Worm (Caenorhabditis elegans) whole organism, L4 larva: ENCODE data around the gene T04C12.7.

Experiments
- F10B5.3 ChIP-seq: sonication (generic microtip); optimal IDR thresholded peaks from 2 replicates; lab custom pipeline; 2016; ENCODE audit warnings: mild to moderate bottlenecking, missing genetic modification characterization, missing compliant biosample characterization
- F37D6.2 ChIP-seq: sonication (generic microtip); optimal IDR thresholded peaks from 2 replicates; lab custom pipeline; 2016; ENCODE audit warnings: mild to moderate bottlenecking, missing genetic modification characterization, missing compliant biosample characterization
- F49E8.2 ChIP-seq: sonication (generic microtip); optimal IDR thresholded peaks from 2 replicates; lab custom pipeline; 2016; ENCODE audit warnings: missing compliant biosample characterization, mild to moderate bottlenecking, missing genetic modification characterization, borderline replicate concordance
- R02D3.7 ChIP-seq: fragments of 150-350 bp; sonication (generic microtip); optimal IDR thresholded peaks from 3 replicates; lab custom pipeline; 2014; ENCODE audit warnings: missing biosample characterization, missing genetic modification characterization
- T20F7.1 ChIP-seq: fragments of 200-800 bp; sonication (Bioruptor generic); optimal IDR thresholded peaks from 2 replicates; lab custom pipeline; 2018; ENCODE audit warnings: mild to moderate bottlenecking, missing genetic modification characterization, missing compliant biosample characterization
- Y48G9A.11 ChIP-seq: fragments of 200-800 bp; sonication (Bioruptor generic); IDR thresholded peaks from 2 replicates; pipeline ENCODE4 v1.3.6; 2022; ENCODE audit warnings: missing genetic modification reagents, missing genetic modification characterization, missing compliant biosample characterization
- Y5F2A.4 ChIP-seq: fragments of 200-800 bp; sonication (Bioruptor generic); optimal IDR thresholded peaks from 2 replicates; lab custom pipeline; 2018; ENCODE audit warnings: mild to moderate bottlenecking, missing genetic modification characterization, missing compliant biosample characterization
- ceh-20 ChIP-seq: fragments of 200-800 bp; sonication (Bioruptor generic); IDR thresholded peaks from 2 replicates; pipeline ENCODE4 v1.3.6; 2022; ENCODE audit warnings: missing genetic modification reagents, missing genetic modification characterization, missing compliant biosample characterization
- ceh-28 ChIP-seq: fragments of 150-350 bp; optimal IDR thresholded peaks from 2 replicates; lab custom pipeline; 2014; ENCODE audit warnings: missing biosample characterization, missing genetic modification reagents, missing genetic modification characterization
- ceh-44 ChIP-seq: fragments of 200-800 bp; sonication (Bioruptor generic); IDR thresholded peaks from 2 replicates; pipeline ENCODE4 v1.3.6; 2022; ENCODE audit warnings: missing genetic modification reagents, missing genetic modification characterization, missing compliant biosample characterization
- ces-1 ChIP-seq: fragments of 150-350 bp; sonication (generic microtip); optimal IDR thresholded peaks from 4 replicates; lab custom pipeline; 2014; ENCODE audit warnings: missing biosample characterization, missing genetic modification reagents, missing genetic modification characterization
- daf-16 ChIP-seq, 3 experiments: sonication (generic microtip); optimal IDR thresholded peaks; 2 replicates each; lab custom pipeline; 2016 to 2017; ENCODE audit warnings: missing genetic modification characterization in 3 of 3, missing genetic modification reagents in 3 of 3, mild to moderate bottlenecking in 2 of 3, missing compliant biosample characterization in 2 of 3, missing biosample characterization in 1 of 3, moderate library complexity in 1 of 3
- dmd-6 ChIP-seq: fragments of 200-800 bp; sonication (Bioruptor generic); IDR thresholded peaks from 2 replicates; pipeline ENCODE4 v1.3.6; 2022; ENCODE audit warnings: missing genetic modification reagents, missing genetic modification characterization, missing compliant biosample characterization
- dmd-8 ChIP-seq: fragments of 200-800 bp; sonication (Bioruptor generic); IDR thresholded peaks from 2 replicates; pipeline ENCODE4 v1.3.6; 2022; ENCODE audit warnings: missing genetic modification characterization, missing compliant biosample characterization
- dmd-9 ChIP-seq: fragments of 200-800 bp; sonication (Bioruptor generic); IDR thresholded peaks from 2 replicates; pipeline ENCODE4 v1.3.6; 2022; ENCODE audit warnings: missing genetic modification reagents, missing genetic modification characterization, missing compliant biosample characterization
- dve-1 ChIP-seq: sonication (generic microtip); optimal IDR thresholded peaks from 2 replicates; lab custom pipeline; 2017; ENCODE audit warnings: antibody characterized with exemption, mild to moderate bottlenecking, missing genetic modification characterization, missing compliant biosample characterization; ENCODE audit not compliant: insufficient read depth
- egl-27 ChIP-seq: sonication (generic microtip); optimal IDR thresholded peaks from 3 replicates; lab custom pipeline; 2017; ENCODE audit warnings: missing biosample characterization, missing genetic modification reagents, missing genetic modification characterization
- fos-1 ChIP-seq: fragments of 150-350 bp; optimal IDR thresholded peaks from 2 replicates; lab custom pipeline; 2014; ENCODE audit warnings: missing biosample characterization, missing genetic modification characterization
- hif-1 ChIP-seq, 2 experiments: sonication (generic microtip); optimal IDR thresholded peaks; 2 replicates each; lab custom pipeline; 2016 to 2017; ENCODE audit warnings: missing compliant biosample characterization in 2 of 2, missing genetic modification characterization in 2 of 2, missing genetic modification reagents in 2 of 2, missing genotype in 2 of 2, mild to moderate bottlenecking in 1 of 2
- hlh-11 ChIP-seq: fragments of 200-800 bp; sonication (Bioruptor generic); optimal IDR thresholded peaks from 2 replicates; lab custom pipeline; 2018; ENCODE audit warnings: mild to moderate bottlenecking, missing genetic modification characterization, missing compliant biosample characterization
- hlh-30 ChIP-seq: sonication (generic microtip); optimal IDR thresholded peaks from 2 replicates; lab custom pipeline; 2017; ENCODE audit warnings: antibody characterized with exemption, mild to moderate bottlenecking, missing genetic modification characterization, missing compliant biosample characterization; ENCODE audit not compliant: insufficient read depth
- hmg-1.1 ChIP-seq: fragments of 200-800 bp; sonication (Bioruptor generic); IDR thresholded peaks from 2 replicates; pipeline ENCODE4 v1.3.6; 2022; ENCODE audit warnings: missing genetic modification reagents, missing genetic modification characterization, missing compliant biosample characterization
- lin-1 ChIP-seq: fragments of 200-800 bp; sonication (Bioruptor generic); IDR thresholded peaks from 2 replicates; pipeline ENCODE4 v1.3.6; 2022; ENCODE audit warnings: missing genetic modification reagents, missing genetic modification characterization, missing compliant biosample characterization
- lin-13 ChIP-seq: fragments of 150-350 bp; optimal IDR thresholded peaks from 2 replicates; lab custom pipeline; 2014; ENCODE audit warnings: missing biosample characterization, missing genetic modification reagents, missing genetic modification characterization
- lin-15B ChIP-seq: fragments of 150-350 bp; sonication (generic microtip); optimal IDR thresholded peaks from 3 replicates; lab custom pipeline; 2014; ENCODE audit warnings: missing biosample characterization, missing genetic modification characterization
- lin-38 ChIP-seq: fragments of 200-800 bp; sonication (Bioruptor generic); IDR thresholded peaks from 2 replicates; pipeline ENCODE4 v1.3.6; 2022; ENCODE audit warnings: missing genetic modification reagents, missing genetic modification characterization, missing compliant biosample characterization
- lsy-2 ChIP-seq, 2 experiments: fragments of 150-350 bp in 1 of 2; sonication (generic microtip) in 1 of 2; optimal IDR thresholded peaks; 2 replicates each; lab custom pipeline; 2014 to 2017; ENCODE audit warnings: missing biosample characterization in 2 of 2, missing genetic modification characterization in 2 of 2
- madf-5 ChIP-seq, 2 experiments: fragments of 200-800 bp; sonication (Bioruptor generic); IDR thresholded peaks; 2 replicates each; pipeline ENCODE4 v1.3.6; 2022; ENCODE audit warnings: missing compliant biosample characterization in 2 of 2, missing genetic modification characterization in 2 of 2
- madf-9 ChIP-seq: fragments of 200-800 bp; sonication (Bioruptor generic); conservative IDR thresholded peaks from 2 replicates; pipeline ENCODE4 v1.3.6; 2022; ENCODE audit warnings: missing genetic modification reagents, missing genetic modification characterization, missing compliant biosample characterization
- mdt-29 ChIP-seq: fragments of 200-800 bp; sonication (Bioruptor generic); IDR thresholded peaks from 2 replicates; pipeline ENCODE4 v1.3.6; 2022; ENCODE audit warnings: missing genetic modification reagents, missing genetic modification characterization, missing compliant biosample characterization
- mxl-2 ChIP-seq: fragments of 200-800 bp; sonication (Bioruptor generic); conservative IDR thresholded peaks from 2 replicates; pipeline ENCODE4 v1.3.6; 2022; ENCODE audit warnings: missing genetic modification reagents, missing genetic modification characterization, missing compliant biosample characterization
- mxl-3 ChIP-seq: fragments of 200-800 bp; sonication (Bioruptor generic); optimal IDR thresholded peaks from 2 replicates; lab custom pipeline; 2018; ENCODE audit warnings: mild to moderate bottlenecking, missing genetic modification characterization, missing compliant biosample characterization
- nhr-10 ChIP-seq: fragments of 150-350 bp; optimal IDR thresholded peaks from 2 replicates; lab custom pipeline; 2014; ENCODE audit warnings: missing biosample characterization, missing genetic modification characterization
- nhr-111 ChIP-seq: fragments of 200-800 bp; sonication (Bioruptor generic); optimal IDR thresholded peaks from 2 replicates; lab custom pipeline; 2018; ENCODE audit warnings: mild to moderate bottlenecking, missing genetic modification characterization, missing compliant biosample characterization
- nhr-237 ChIP-seq: sonication (generic microtip); optimal IDR thresholded peaks from 2 replicates; lab custom pipeline; 2017; ENCODE audit warnings: missing biosample characterization, missing genetic modification characterization
- nhr-25 ChIP-seq: sonication (generic microtip); optimal IDR thresholded peaks from 2 replicates; lab custom pipeline; 2017; ENCODE audit warnings: missing genetic modification characterization, mild to moderate bottlenecking, missing compliant biosample characterization, antibody characterized with exemption, moderate library complexity, borderline replicate concordance; ENCODE audit not compliant: insufficient read depth
- nhr-28 ChIP-seq: fragments of 150-350 bp; optimal IDR thresholded peaks from 2 replicates; lab custom pipeline; 2014; ENCODE audit warnings: missing biosample characterization, missing genetic modification characterization
- nhr-41 ChIP-seq: fragments of 200-800 bp; sonication (Bioruptor generic); IDR thresholded peaks from 2 replicates; pipeline ENCODE4 v1.3.6; 2022; ENCODE audit warnings: missing genetic modification reagents, missing genetic modification characterization, missing compliant biosample characterization
- nhr-42 ChIP-seq: fragments of 200-800 bp; sonication (Bioruptor generic); IDR thresholded peaks from 2 replicates; pipeline ENCODE4 v1.3.6; 2022; ENCODE audit warnings: missing genetic modification characterization, missing compliant biosample characterization
- nhr-48 ChIP-seq: sonication (generic microtip); optimal IDR thresholded peaks from 2 replicates; lab custom pipeline; 2016; ENCODE audit warnings: mild to moderate bottlenecking, missing genetic modification characterization, missing compliant biosample characterization
- nhr-76 ChIP-seq: fragments of 150-350 bp; optimal IDR thresholded peaks from 2 replicates; lab custom pipeline; 2014; ENCODE audit warnings: missing biosample characterization, missing genetic modification characterization
- php-3 ChIP-seq: fragments of 200-800 bp; sonication (Bioruptor generic); IDR thresholded peaks from 2 replicates; pipeline ENCODE4 v1.3.6; 2022; ENCODE audit warnings: missing genetic modification reagents, missing genetic modification characterization, missing compliant biosample characterization
- pqm-1 ChIP-seq: sonication (generic microtip); optimal IDR thresholded peaks from 2 replicates; lab custom pipeline; 2017; ENCODE audit warnings: missing biosample characterization, missing genetic modification characterization
- rbr-2 ChIP-seq: sonication (generic microtip); optimal IDR thresholded peaks from 2 replicates; lab custom pipeline; 2016; ENCODE audit warnings: missing genotype, missing genetic modification characterization, missing compliant biosample characterization
- snpc-1.2 ChIP-seq: fragments of 200-800 bp; sonication (Bioruptor generic); IDR thresholded peaks from 2 replicates; pipeline ENCODE4 v1.3.6; 2022; ENCODE audit warnings: missing genetic modification reagents, missing genetic modification characterization, missing compliant biosample characterization
- snpc-4 ChIP-seq: fragments of 150-350 bp; optimal IDR thresholded peaks from 2 replicates; lab custom pipeline; 2014; ENCODE audit warnings: missing biosample characterization, missing genetic modification characterization
- spr-1 ChIP-seq: sonication (generic microtip); optimal IDR thresholded peaks from 2 replicates; lab custom pipeline; 2016; ENCODE audit warnings: mild to moderate bottlenecking, missing genetic modification characterization, missing compliant biosample characterization
- unc-130 ChIP-seq: sonication (generic microtip); optimal IDR thresholded peaks from 2 replicates; lab custom pipeline; 2016; ENCODE audit warnings: missing genetic modification reagents, missing genetic modification characterization, missing compliant biosample characterization
- unc-62 ChIP-seq, 3 experiments: fragments of 150-350 bp in 1 of 3; sonication (generic microtip); optimal IDR thresholded peaks in 2 of 3; peaks in 1 of 3; 1 replicate in 1 of 3; 2 replicates in 2 of 3; lab custom pipeline; 2014 to 2017; ENCODE audit warnings: missing biosample characterization in 3 of 3, missing genetic modification characterization in 3 of 3, missing genetic modification reagents in 3 of 3, missing genotype in 1 of 3
- zag-1 ChIP-seq: fragments of 150-350 bp; optimal IDR thresholded peaks from 2 replicates; lab custom pipeline; 2014; ENCODE audit warnings: missing biosample characterization, missing genetic modification characterization

Gene T04C12.7

ce11 chrV:11070388-11070787, 16.5 kb downstream of the T04C12.7 start:
- TF ChIP-seq lsy-2 (tag; optimal IDR thresholded peaks at IDR 0.05; lab: Kevin White, UChicago) (peak in 1 of 2 experiments; percentile 27), dmd-8 (no peak), rbr-2 (tag; lab: Kevin White, UChicago) (no peak), dmd-9 (no peak), unc-62 (GFP tag; optimal IDR thresholded peaks at IDR 0.05 in 1 of 2; lab: Kevin White, UChicago) (peak in 1 of 2 experiments; percentile 15), unc-62 (tag; optimal IDR thresholded peaks at IDR 0.05; lab: Kevin White, UChicago) (no peak), nhr-237 (tag; lab: Kevin White, UChicago) (no peak), pqm-1 (peak; percentile 69), lin-15B (tag; lab: Kevin White, UChicago) (no peak), nhr-25 (no peak), hmg-1.1 (no peak), dve-1 (tag; lab: Kevin White, UChicago) (peak; percentile 68), ceh-20 (GFP tag; lab: Robert Waterston, UW) (no peak), nhr-111 (no peak), dmd-6 (GFP tag; lab: Robert Waterston, UW) (peak; percentile 71), snpc-1.2 (GFP tag; lab: Robert Waterston, UW) (no peak), fos-1 (tag; lab: Kevin White, UChicago) (no peak), nhr-10 (tag; lab: Kevin White, UChicago) (no peak), F37D6.2 (tag; lab: Kevin White, UChicago) (no peak), lin-38 (GFP tag; lab: Robert Waterston, UW) (no peak), madf-5 (GFP tag; IDR thresholded peaks at IDR 0.05; lab: Robert Waterston, UW) (no peak), lin-1 (GFP tag; lab: Robert Waterston, UW) (no peak), madf-9 (no peak), Y48G9A.11 (no peak), ces-1 (no peak), zag-1 (tag; lab: Kevin White, UChicago) (no peak), daf-16 (GFP tag; optimal IDR thresholded peaks at IDR 0.05; lab: Kevin White, UChicago) (no peak), daf-16 (tag; optimal IDR thresholded peaks at IDR 0.05; lab: Kevin White, UChicago) (peak; percentile 99), snpc-4 (tag; lab: Kevin White, UChicago) (no peak), egl-27 (no peak), nhr-28 (tag; lab: Kevin White, UChicago) (peak; percentile 89), hlh-30 (tag; lab: Kevin White, UChicago) (peak; percentile 40), F10B5.3 (tag; lab: Kevin White, UChicago) (no peak), nhr-41 (GFP tag; lab: Robert Waterston, UW) (no peak), nhr-42 (no peak), lin-13 (GFP tag; lab: Kevin White, UChicago) (no peak), T20F7.1 (GFP tag; lab: Kevin White, UChicago) (no peak), php-3 (GFP tag; lab: Robert Waterston, UW) (no peak), hlh-11 (tag; lab: Kevin White, UChicago) (peak; percentile 60), ceh-44 (GFP tag; lab: Robert Waterston, UW) (no peak), mxl-2 (GFP tag; lab: Robert Waterston, UW) (no peak), F49E8.2 (tag; lab: Kevin White, UChicago) (no peak), spr-1 (tag; lab: Kevin White, UChicago) (no peak), nhr-48 (tag; lab: Kevin White, UChicago) (no peak), hif-1 (tag; optimal IDR thresholded peaks at IDR 0.05; lab: Kevin White, UChicago) (no peak), Y5F2A.4 (GFP tag; lab: Kevin White, UChicago) (no peak), nhr-76 (no peak), unc-130 (GFP tag; lab: Kevin White, UChicago) (no peak), R02D3.7 (tag; lab: Kevin White, UChicago) (no peak), ceh-28 (tag; lab: Kevin White, UChicago) (no peak), mxl-3 (GFP tag; lab: Kevin White, UChicago) (no peak), mdt-29 (GFP tag; lab: Robert Waterston, UW) (no peak)
